Fruit fly (Drosophila melanogaster): Measurements from ENCODE around the gene Aplip1.

Aplip1 gene

dm6 chr3L:1151691-1152090 lies 44.4 kb upstream of the Aplip1 start (continued):
- TF ChIP-seq az2 (GFP tag; optimal IDR thresholded peaks at IDR 0.05), result peak; percentile 20
- no peak for TF ChIP-seq yki (optimal IDR thresholded peaks at IDR 0.05)
- TF ChIP-seq Sin3A (optimal IDR thresholded peaks at IDR 0.05), result no peak
- peak; percentile 31 for TF ChIP-seq CG13775 (GFP tag; optimal IDR thresholded peaks at IDR 0.05)
- no peak for TF ChIP-seq Lim3 (GFP tag; IDR thresholded peaks at IDR 0.05)
- TF ChIP-seq bsh (GFP tag; optimal IDR thresholded peaks at IDR 0.05), result no peak
- peak; percentile 33; the same call in 1 of the 4 replicates for TF ChIP-seq Gug (GFP tag; IDR thresholded peaks at IDR 0.05)
- no peak for TF ChIP-seq CG31365 (tag; optimal IDR thresholded peaks at IDR 0.05)
- no peak for TF ChIP-seq CG30020 (tag; optimal IDR thresholded peaks at IDR 0.05)
- no peak for TF ChIP-seq MESR4 (GFP tag; optimal IDR thresholded peaks at IDR 0.05)
- peak; percentile 48; the same call in 1 of the 2 replicates for TF ChIP-seq Poxn (GFP tag; IDR thresholded peaks at IDR 0.05)
- no peak for TF ChIP-seq toy (GFP tag; IDR thresholded peaks at IDR 0.05)
- no peak for TF ChIP-seq crol (GFP tag; IDR thresholded peaks at IDR 0.05)
- peak; percentile 45 for TF ChIP-seq NfI (GFP tag; optimal IDR thresholded peaks at IDR 0.05)
- no peak for TF ChIP-seq Myb (GFP tag; optimal IDR thresholded peaks at IDR 0.05)
- TF ChIP-seq CG42726 (GFP tag; IDR thresholded peaks at IDR 0.05; ENCODE audit: partially characterized antibody), result no peak
- TF ChIP-seq Rx (GFP tag; IDR thresholded peaks at IDR 0.05), result peak; percentile 60
- TF ChIP-seq CG10654 (GFP tag; optimal IDR thresholded peaks at IDR 0.05), result peak; percentile 29
- no peak for TF ChIP-seq CG15601 (tag; optimal IDR thresholded peaks at IDR 0.05)
- no peak for TF ChIP-seq jigr1 (GFP tag; IDR thresholded peaks at IDR 0.05)
- no peak for TF ChIP-seq Opbp (GFP tag; IDR thresholded peaks at IDR 0.05; ENCODE audit: partially characterized antibody)
- TF ChIP-seq fu2 (GFP tag; optimal IDR thresholded peaks at IDR 0.05), result peak; percentile 9
- TF ChIP-seq bowl (GFP tag; IDR thresholded peaks at IDR 0.05), result no peak
- TF ChIP-seq Side (GFP tag; optimal IDR thresholded peaks at IDR 0.05), result no peak
- no peak for TF ChIP-seq CG4730 (GFP tag; IDR thresholded peaks at IDR 0.05)
- TF ChIP-seq CG43689 (GFP tag; IDR thresholded peaks at IDR 0.05), result no peak
- peak; percentile 41; the same call in 1 of the 2 replicates for TF ChIP-seq ttk (GFP tag; IDR thresholded peaks at IDR 0.05)
- TF ChIP-seq Hsf (GFP tag; optimal IDR thresholded peaks at IDR 0.05), result peak; percentile 10
- TF ChIP-seq CG11247 (GFP tag; IDR thresholded peaks at IDR 0.05), result peak; percentile 70; the same call in 1 of the 2 replicates
- TF ChIP-seq CG4404 (GFP tag; IDR thresholded peaks at IDR 0.05), result no peak
- TF ChIP-seq tgo (GFP tag; IDR thresholded peaks at IDR 0.05), result peak; percentile 66; the same call in 2 of the 3 replicates
- peak; percentile 28 for TF ChIP-seq cwo (GFP tag; optimal IDR thresholded peaks at IDR 0.05)
- TF ChIP-seq CG17359 (tag; optimal IDR thresholded peaks at IDR 0.05), result peak; percentile 40
- peak; percentile 50 for TF ChIP-seq HHEX (GFP tag; optimal IDR thresholded peaks at IDR 0.05)
- no peak for TF ChIP-seq HmgD (GFP tag; optimal IDR thresholded peaks at IDR 0.05)
- no peak for TF ChIP-seq nom (GFP tag; optimal IDR thresholded peaks at IDR 0.05)
- no peak for TF ChIP-seq Hr39 (optimal IDR thresholded peaks at IDR 0.05)
- no peak for TF ChIP-seq hth (optimal IDR thresholded peaks at IDR 0.05)
- TF ChIP-seq Hmr (GFP tag; optimal IDR thresholded peaks at IDR 0.05), result peak; percentile 57
- TF ChIP-seq croc (GFP tag; conservative IDR thresholded peaks at IDR 0.05), result no peak
- TF ChIP-seq fd64A (GFP tag; optimal IDR thresholded peaks at IDR 0.05), result no peak
- no peak for TF ChIP-seq CG5180 (GFP tag; optimal IDR thresholded peaks at IDR 0.05)
- no peak for TF ChIP-seq NC2α (GFP tag; optimal IDR thresholded peaks at IDR 0.05)

Data from whole organism, embryonic.